Fruit fly (Drosophila melanogaster): Measurements from ENCODE around the gene CG34007.
A peak's percentile ranks its signal among the peaks of the same experiment; 100 is the strongest.

CG34007 gene

dm6 chr2L:20488128-20488527 is 6.7 kb upstream of the CG34007 start:
- TF ChIP-seq CTCF (optimal IDR thresholded peaks at IDR 0.05) (peak; percentile 81 to 91), CG8478 (optimal IDR thresholded peaks at IDR 0.05) (no peak)

- TF ChIP-seq CG8478 (optimal IDR thresholded peaks at IDR 0.05) (no peak), CTCF (optimal IDR thresholded peaks at IDR 0.05) (no peak)
Observed at dm6 chr2L:20527027-20527426, 32.2 kb downstream of the CG34007 start.

dm6 chr2L:20530766-20531165 is 35.9 kb downstream of the CG34007 start, which contains the start of gene CG44270:
Gene CG44270, plus strand, starts transcription at chr2L:20531066.
- no peak for TF ChIP-seq CG8478 (optimal IDR thresholded peaks at IDR 0.05)
- no peak for TF ChIP-seq CTCF (optimal IDR thresholded peaks at IDR 0.05)

- TF ChIP-seq CTCF (optimal IDR thresholded peaks at IDR 0.05) = no peak
Observed at dm6 chr2L:20539196-20539879, 44.5 kb downstream of the CG34007 start.

Measured in S2 (cell line).